Worm (Caenorhabditis elegans): ENCODE results near the gene W06H8.2.

W06H8.2 gene

DNA sequence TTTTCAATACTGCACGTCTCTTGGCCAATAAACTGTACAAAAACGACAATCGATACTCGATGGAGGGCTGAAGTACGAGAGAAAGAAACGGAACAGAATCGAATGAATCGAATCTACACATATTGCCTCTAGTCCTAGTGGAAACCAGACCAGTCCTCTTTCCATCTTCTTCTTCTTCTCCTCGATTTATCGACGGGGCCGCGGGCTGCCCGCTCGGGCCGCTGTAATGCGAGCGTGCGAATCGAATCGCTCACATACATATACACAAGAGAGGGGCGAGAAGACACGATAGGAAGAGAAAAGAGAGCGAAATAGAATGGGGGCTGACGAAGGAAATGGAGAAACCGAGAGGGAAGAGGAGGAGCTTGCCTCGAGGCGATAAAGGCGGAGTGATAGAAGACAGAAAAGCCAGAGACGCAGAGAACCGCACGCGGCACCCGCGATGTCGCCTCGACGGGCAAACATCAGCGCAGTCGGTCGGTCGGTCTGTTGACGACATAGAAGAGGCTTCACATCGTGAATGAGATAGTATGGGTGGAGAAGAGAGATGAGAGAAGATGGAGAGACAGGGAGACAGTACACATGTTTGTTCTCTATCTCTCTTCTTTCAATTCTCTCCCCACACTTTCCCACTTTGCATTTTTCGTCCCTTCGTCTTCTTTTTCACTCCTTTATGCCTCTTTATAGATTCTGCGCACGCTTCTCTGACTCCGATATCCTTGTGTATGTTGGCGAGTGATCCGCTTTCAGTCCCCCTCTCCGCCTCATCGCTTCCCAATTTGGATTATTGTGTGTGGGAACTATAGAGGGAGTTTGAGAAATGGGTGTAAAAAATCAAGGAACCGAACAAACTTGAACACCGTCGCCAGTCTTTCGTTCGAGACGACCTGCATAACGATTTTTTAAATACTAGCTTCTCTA is 21.0 kb downstream of the W06H8.2 start (continued):
- TF ChIP-seq tbx-2 (tag; optimal IDR thresholded peaks at IDR 0.05) = peak; percentile 90
- TF ChIP-seq ttx-3 (tag; optimal IDR thresholded peaks at IDR 0.05) = no peak
- peak; percentile 7 for TF ChIP-seq tbx-7 (tag; optimal IDR thresholded peaks at IDR 0.05)
- TF ChIP-seq ceh-48 (tag; optimal IDR thresholded peaks at IDR 0.05) = peak; percentile 72
- peak; percentile 69 for TF ChIP-seq unc-86 (tag; optimal IDR thresholded peaks at IDR 0.05)
- no peak for TF ChIP-seq che-1 (tag; optimal IDR thresholded peaks at IDR 0.05)
- TF ChIP-seq syd-9 (tag; optimal IDR thresholded peaks at IDR 0.05) = peak; percentile 74
- TF ChIP-seq unc-55 (GFP tag; optimal IDR thresholded peaks at IDR 0.05) = peak; percentile 83
- peak; percentile 91 for TF ChIP-seq ama-1 (optimal IDR thresholded peaks at IDR 0.05)
- TF ChIP-seq pha-4 (tag; optimal IDR thresholded peaks at IDR 0.05) = no peak
- peak; percentile 41 for TF ChIP-seq sox-4 (tag; optimal IDR thresholded peaks at IDR 0.05)
- TF ChIP-seq ceh-19 (GFP tag; optimal IDR thresholded peaks at IDR 0.05) = peak; percentile 17
- peak; percentile 98 for TF ChIP-seq ceh-34 (tag; optimal IDR thresholded peaks at IDR 0.05)
- peak; percentile 84 for TF ChIP-seq F13H6.1 (tag; optimal IDR thresholded peaks at IDR 0.05)
- TF ChIP-seq ceh-6 (GFP tag; optimal IDR thresholded peaks at IDR 0.05) = no peak
- peak; percentile 60 for TF ChIP-seq elt-2 (tag; optimal IDR thresholded peaks at IDR 0.05)
- TF ChIP-seq dmd-4 (tag; optimal IDR thresholded peaks at IDR 0.05; ENCODE audit: borderline replicate concordance) = no peak
- peak; percentile 96 for TF ChIP-seq ceh-31 (tag; optimal IDR thresholded peaks at IDR 0.05)
- peak; percentile 37 for TF ChIP-seq ztf-16 (tag; optimal IDR thresholded peaks at IDR 0.05)

ce11 chrV:6228400-6228895 is 21.9 kb downstream of the W06H8.2 start:
- TF ChIP-seq unc-55 (GFP tag; optimal IDR thresholded peaks at IDR 0.05) = peak; percentile 1
- no peak for TF ChIP-seq fkh-6 (tag; optimal IDR thresholded peaks at IDR 0.05)
- no peak for TF ChIP-seq ttx-3 (tag; optimal IDR thresholded peaks at IDR 0.05)
- TF ChIP-seq ahr-1 (tag; optimal IDR thresholded peaks at IDR 0.05) = no peak
- peak; percentile 54 for TF ChIP-seq nfya-1 (tag; optimal IDR thresholded peaks at IDR 0.05)
- no peak for TF ChIP-seq pqm-1 (tag; optimal IDR thresholded peaks at IDR 0.05)
- no peak for TF ChIP-seq C38D4.7 (GFP tag; optimal IDR thresholded peaks at IDR 0.05)
- no peak for TF ChIP-seq Y22D7AL.16 (tag; optimal IDR thresholded peaks at IDR 0.05)
- TF ChIP-seq ceh-22 (tag; optimal IDR thresholded peaks at IDR 0.05) = peak; percentile 10
- no peak for TF ChIP-seq pros-1 (tag; optimal IDR thresholded peaks at IDR 0.05)
- TF ChIP-seq unc-42 (tag; optimal IDR thresholded peaks at IDR 0.05) = peak; percentile 7
- TF ChIP-seq ztf-16 (tag; optimal IDR thresholded peaks at IDR 0.05) = no peak
- no peak for TF ChIP-seq nhr-11 (tag; optimal IDR thresholded peaks at IDR 0.05)
- no peak for TF ChIP-seq hlh-13 (GFP tag; optimal IDR thresholded peaks at IDR 0.05)
- TF ChIP-seq hlh-30 (tag; optimal IDR thresholded peaks at IDR 0.05; ENCODE audit: insufficient read depth) = peak; percentile 51

ce11 chrV:6228920-6229456 is 22.4 kb downstream of the W06H8.2 start:
- TF ChIP-seq fkh-10 (GFP tag; optimal IDR thresholded peaks at IDR 0.05) (no peak), che-1 (tag; optimal IDR thresholded peaks at IDR 0.05) (no peak), madf-2 (tag; optimal IDR thresholded peaks at IDR 0.05) (no peak), pha-4 (tag; optimal IDR thresholded peaks at IDR 0.05) (no peak), ceh-24 (tag; optimal IDR thresholded peaks at IDR 0.05) (no peak), elt-2 (tag; optimal IDR thresholded peaks at IDR 0.05) (no peak), rnt-1 (tag; optimal IDR thresholded peaks at IDR 0.05) (no peak), unc-42 (tag; optimal IDR thresholded peaks at IDR 0.05) (no peak), ceh-6 (GFP tag; optimal IDR thresholded peaks at IDR 0.05) (no peak), pax-1 (tag; optimal IDR thresholded peaks at IDR 0.05) (no peak), pag-3 (tag; optimal IDR thresholded peaks at IDR 0.05; ENCODE audit: borderline replicate concordance) (no peak), hlh-6 (tag; optimal IDR thresholded peaks at IDR 0.05) (no peak), hlh-13 (GFP tag; optimal IDR thresholded peaks at IDR 0.05) (no peak), T23F11.4 (GFP tag; optimal IDR thresholded peaks at IDR 0.05) (no peak), unc-86 (tag; optimal IDR thresholded peaks at IDR 0.05) (no peak), sox-4 (tag; optimal IDR thresholded peaks at IDR 0.05) (no peak), ceh-34 (tag; optimal IDR thresholded peaks at IDR 0.05) (no peak), Y22D7AL.16 (tag; optimal IDR thresholded peaks at IDR 0.05) (no peak), ceh-45 (GFP tag; IDR thresholded peaks at IDR 0.05) (no peak)

All from whole organism, late embryonic.